Worm (Caenorhabditis elegans) whole organism, L4/young adult: ENCODE data around the gene clec-27.

Experiments
- W03F9.2 ChIP-seq: fragments of 150-350 bp; optimal IDR thresholded peaks from 2 replicates; lab custom pipeline; 2014; ENCODE audit warnings: missing biosample characterization, missing genetic modification characterization
- dao-5 ChIP-seq: sonication (generic microtip); optimal IDR thresholded peaks from 2 replicates; lab custom pipeline; 2016; ENCODE audit warnings: missing genotype, missing genetic modification characterization, moderate library complexity, missing compliant biosample characterization
- him-1 ChIP-seq: sonication (generic microtip); optimal IDR thresholded peaks from 2 replicates; lab custom pipeline; 2016; ENCODE audit warnings: missing genotype, missing genetic modification reagents, missing genetic modification characterization, missing compliant biosample characterization

The clec-27 gene

ce11 chrV:16833672-16834071 lies 20.8 kb upstream of the clec-27 start:
- TF ChIP-seq W03F9.2 (tag; lab: Kevin White, UChicago) (no peak), dao-5 (tag; lab: Kevin White, UChicago) (no peak), him-1 (tag; lab: Kevin White, UChicago) (no peak)

ce11 chrV:16834989-16835388 lies 19.4 kb upstream of the clec-27 start, which contains the start of gene tni-3:
tni-3 (minus strand) TSS chrV:16835128.
- TF ChIP-seq him-1 (tag; lab: Kevin White, UChicago), result no peak
- TF ChIP-seq dao-5 (tag; lab: Kevin White, UChicago), result no peak
- no peak for TF ChIP-seq W03F9.2 (tag; lab: Kevin White, UChicago)

- no peak for TF ChIP-seq him-1 (tag; lab: Kevin White, UChicago)
- no peak for TF ChIP-seq W03F9.2 (tag; lab: Kevin White, UChicago)
- TF ChIP-seq dao-5 (tag; lab: Kevin White, UChicago), result no peak
These were observed 18.3 kb upstream of the clec-27 start for ce11 chrV:16836100-16836499.

ce11 chrV:16838435-16838834 lies 16.0 kb upstream of the clec-27 start:
- TF ChIP-seq dao-5 (tag; lab: Kevin White, UChicago), result no peak
- TF ChIP-seq W03F9.2 (tag; lab: Kevin White, UChicago), result no peak
- TF ChIP-seq him-1 (tag; lab: Kevin White, UChicago), result no peak

DNA sequence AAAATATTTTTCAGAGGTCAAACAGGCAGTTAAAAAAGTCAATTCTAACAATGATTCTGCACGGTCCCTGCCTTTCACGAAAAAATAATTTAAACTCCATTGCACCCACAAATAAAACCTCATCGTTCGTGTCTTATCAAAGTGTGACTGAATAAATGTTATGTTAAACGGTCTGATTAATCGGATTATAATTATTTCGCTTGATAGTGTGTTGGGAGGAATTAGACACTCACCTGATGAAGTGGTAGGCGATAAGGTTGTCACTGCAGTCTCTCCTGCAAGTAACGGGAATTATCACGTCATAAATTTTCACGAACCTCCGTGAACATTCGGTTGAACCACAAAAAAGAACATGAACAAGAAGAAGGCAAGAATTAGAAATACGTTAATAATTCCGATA lies 14.2 kb upstream of the clec-27 start:
- TF ChIP-seq W03F9.2 (tag; lab: Kevin White, UChicago) (no peak), him-1 (tag; lab: Kevin White, UChicago) (no peak), dao-5 (tag; lab: Kevin White, UChicago) (no peak)

DNA sequence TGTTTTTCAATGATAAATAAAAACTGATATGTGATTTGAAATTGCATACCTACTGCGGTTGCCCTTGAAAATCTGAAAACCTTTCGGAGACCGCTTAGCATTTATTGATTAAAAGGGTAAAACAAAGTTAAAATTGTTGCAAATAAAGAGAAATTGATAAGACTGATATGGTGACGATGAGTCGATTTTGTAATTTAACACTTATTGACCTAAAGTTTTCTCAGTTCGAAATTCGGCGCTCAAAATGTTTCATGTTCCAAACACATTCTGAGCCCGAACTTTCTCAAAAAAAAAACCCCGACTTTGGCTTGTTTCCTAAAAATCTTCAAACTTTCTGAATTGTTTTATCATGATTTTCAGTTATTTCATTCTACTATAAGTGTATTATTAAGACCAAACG lies 13.5 kb upstream of the clec-27 start, which contains the start of gene clec-40:
TSS of gene clec-40 (minus strand) at position 101 of the 400 bp plus-strand sequence.
- TF ChIP-seq him-1 (tag; lab: Kevin White, UChicago) (no peak), dao-5 (tag; lab: Kevin White, UChicago) (no peak), W03F9.2 (tag; lab: Kevin White, UChicago) (no peak)

- no peak for TF ChIP-seq dao-5 (tag; lab: Kevin White, UChicago)
- no peak for TF ChIP-seq W03F9.2 (tag; lab: Kevin White, UChicago)
- TF ChIP-seq him-1 (tag; lab: Kevin White, UChicago), result no peak
These were observed 11.5 kb upstream of the clec-27 start, which contains the start of gene clec-25 for ce11 chrV:16842941-16843340. clec-25 (plus strand) TSS chrV:16843241.

- no peak for TF ChIP-seq W03F9.2 (tag; lab: Kevin White, UChicago)
These were observed 5.9 kb upstream of the clec-27 start, which contains the start of the genes clec-36 and clec-26 for ce11 chrV:16848498-16848897. clec-36 (minus strand) TSS chrV:16848598. clec-26 (plus strand) TSS chrV:16848611.

DNA sequence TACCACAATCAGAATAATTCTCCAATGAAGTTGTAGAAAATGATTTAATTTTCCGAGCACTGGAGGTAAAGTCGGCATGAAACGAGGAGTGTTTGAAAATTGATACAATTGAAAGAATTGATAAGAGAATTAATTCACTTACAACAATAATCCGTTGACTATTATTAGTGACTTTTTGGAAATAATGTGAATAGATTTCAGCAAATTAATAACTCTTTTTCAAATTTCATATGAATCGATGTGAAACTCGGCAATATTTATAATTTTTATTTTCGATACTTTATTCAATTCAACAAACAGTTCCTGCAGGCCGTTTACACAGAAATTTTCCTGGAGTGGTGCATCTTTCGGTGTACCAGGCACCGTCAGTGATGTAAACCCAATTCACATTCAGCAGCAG lies 2.4 kb upstream of the clec-27 start, which contains the start of gene clec-37:
TSS of gene clec-37 (minus strand) at position 101 of the 400 bp plus-strand sequence.
- TF ChIP-seq him-1 (tag; lab: Kevin White, UChicago) (no peak), dao-5 (tag; lab: Kevin White, UChicago) (no peak)

ce11 chrV:16857977-16858479 lies 3.6 kb downstream of the clec-27 start, which contains the start of the genes clec-31 and clec-22:
clec-31 (minus strand) TSS chrV:16858077.
clec-22 (plus strand) TSS chrV:16858429.
- TF ChIP-seq W03F9.2 (tag; lab: Kevin White, UChicago), result no peak
- no peak for TF ChIP-seq him-1 (tag; lab: Kevin White, UChicago)
- no peak for TF ChIP-seq dao-5 (tag; lab: Kevin White, UChicago)

- TF ChIP-seq W03F9.2 (tag; lab: Kevin White, UChicago) (no peak), dao-5 (tag; lab: Kevin White, UChicago) (no peak), him-1 (tag; lab: Kevin White, UChicago) (no peak)
These were observed 7.3 kb downstream of the clec-27 start, which contains the start of the genes clec-32 and clec-24 for ce11 chrV:16861719-16862118. clec-32 (minus strand) TSS chrV:16861819. clec-24 (plus strand) TSS chrV:16862012.

DNA sequence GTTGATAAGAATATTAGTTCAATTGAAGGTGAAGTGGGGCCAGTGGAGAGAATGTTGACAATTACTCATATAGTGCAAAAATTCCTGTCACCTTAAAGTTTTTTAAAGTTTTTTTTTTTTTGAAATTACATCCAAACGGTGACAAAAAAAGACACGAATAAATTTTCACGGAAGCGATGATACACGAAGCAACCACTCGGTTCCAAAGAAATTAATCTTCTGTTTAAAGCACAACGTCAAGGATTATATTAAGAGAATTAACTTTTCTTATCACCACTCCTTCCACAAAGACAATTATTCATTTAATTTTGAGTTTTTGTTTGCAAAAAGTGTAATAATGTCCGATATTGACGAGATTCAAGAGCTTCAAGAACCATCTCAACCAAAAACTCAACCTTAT lies 11.0 kb downstream of the clec-27 start, which contains the start of gene clec-28:
TSS of gene clec-28 (plus strand) at position 301 of the 400 bp plus-strand sequence.
- no peak for TF ChIP-seq dao-5 (tag; lab: Kevin White, UChicago)
- TF ChIP-seq him-1 (tag; lab: Kevin White, UChicago), result no peak
- TF ChIP-seq W03F9.2 (tag; lab: Kevin White, UChicago), result no peak

DNA sequence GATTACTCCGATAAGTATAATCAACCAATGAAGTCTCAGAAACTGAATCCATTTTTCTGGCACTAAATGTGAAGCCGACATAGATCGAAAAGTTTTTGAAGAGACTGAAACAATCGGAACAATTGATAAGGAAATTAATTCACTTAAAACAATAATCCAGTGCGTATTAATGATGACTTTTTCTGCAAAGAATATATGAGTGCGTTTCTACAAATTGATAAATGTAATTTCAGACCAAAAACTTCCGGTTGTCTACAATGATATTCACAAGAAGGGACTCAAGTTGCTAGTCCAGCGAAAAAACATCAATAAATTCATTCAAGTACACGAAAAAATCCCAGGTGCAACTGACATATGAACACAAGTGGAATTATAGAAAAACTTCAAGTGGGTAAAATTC lies 15.3 kb downstream of the clec-27 start, which contains the start of gene clec-33:
TSS of gene clec-33 (minus strand) at position 101 of the 400 bp plus-strand sequence.
- TF ChIP-seq dao-5 (tag; lab: Kevin White, UChicago) (no peak), him-1 (tag; lab: Kevin White, UChicago) (no peak), W03F9.2 (tag; lab: Kevin White, UChicago) (no peak)

- no peak for TF ChIP-seq dao-5 (tag; lab: Kevin White, UChicago)
- no peak for TF ChIP-seq him-1 (tag; lab: Kevin White, UChicago)
- no peak for TF ChIP-seq W03F9.2 (tag; lab: Kevin White, UChicago)
These were observed 17.0 kb downstream of the clec-27 start, which contains the start of gene thn-4 for ce11 chrV:16871387-16871786. thn-4 (minus strand) TSS chrV:16871487.
